Worm (Caenorhabditis elegans): ENCODE results near the gene rfc-3.
A peak's percentile ranks its signal among the peaks of the same experiment; 100 is the strongest.

The rfc-3 gene

ce11 chrIV:13080861-13081260, 14.7 kb upstream of the rfc-3 start:
- TF ChIP-seq cog-1 (tag; optimal IDR thresholded peaks at IDR 0.05) (no peak), klf-2 (GFP tag; conservative IDR thresholded peaks at IDR 0.05) (no peak), tab-1 (GFP tag; IDR thresholded peaks at IDR 0.05) (no peak), T22C8.4 (GFP tag; IDR thresholded peaks at IDR 0.05) (no peak), med-1 (GFP tag; optimal IDR thresholded peaks at IDR 0.05; ENCODE audit: insufficient read depth) (no peak), ref-1 (GFP tag; conservative IDR thresholded peaks at IDR 0.05) (no peak), ztf-23 (GFP tag; IDR thresholded peaks at IDR 0.05) (no peak)

- no peak for TF ChIP-seq T22C8.4 (GFP tag; IDR thresholded peaks at IDR 0.05)
These were observed 13.5 kb upstream of the rfc-3 start for ce11 chrIV:13082106-13082505.

ce11 chrIV:13082836-13083763, 12.5 kb upstream of the rfc-3 start:
- TF ChIP-seq flt-1 (GFP tag; IDR thresholded peaks at IDR 0.05), result no peak
- no peak for TF ChIP-seq tab-1 (GFP tag; IDR thresholded peaks at IDR 0.05)
- TF ChIP-seq med-1 (GFP tag; optimal IDR thresholded peaks at IDR 0.05; ENCODE audit: insufficient read depth), result no peak
- no peak for TF ChIP-seq ztf-29 (GFP tag; IDR thresholded peaks at IDR 0.05)
- TF ChIP-seq ztf-23 (GFP tag; IDR thresholded peaks at IDR 0.05), result no peak
- TF ChIP-seq ref-1 (GFP tag; conservative IDR thresholded peaks at IDR 0.05), result no peak

- TF ChIP-seq med-1 (GFP tag; optimal IDR thresholded peaks at IDR 0.05; ENCODE audit: insufficient read depth) (no peak), klf-2 (GFP tag; conservative IDR thresholded peaks at IDR 0.05) (no peak), flt-1 (GFP tag; IDR thresholded peaks at IDR 0.05) (no peak), ref-1 (GFP tag; conservative IDR thresholded peaks at IDR 0.05) (no peak), tab-1 (GFP tag; IDR thresholded peaks at IDR 0.05) (no peak), ztf-29 (GFP tag; IDR thresholded peaks at IDR 0.05) (no peak), cog-1 (tag; optimal IDR thresholded peaks at IDR 0.05) (no peak), ztf-23 (GFP tag; IDR thresholded peaks at IDR 0.05) (no peak), T22C8.4 (GFP tag; IDR thresholded peaks at IDR 0.05) (no peak)
These were observed 9.9 kb upstream of the rfc-3 start for ce11 chrIV:13085675-13086074.

- no peak for TF ChIP-seq flt-1 (GFP tag; IDR thresholded peaks at IDR 0.05)
- TF ChIP-seq ztf-29 (GFP tag; IDR thresholded peaks at IDR 0.05), result no peak
- TF ChIP-seq med-1 (GFP tag; optimal IDR thresholded peaks at IDR 0.05; ENCODE audit: insufficient read depth), result no peak
- TF ChIP-seq ref-1 (GFP tag; conservative IDR thresholded peaks at IDR 0.05), result no peak
- TF ChIP-seq ztf-23 (GFP tag; IDR thresholded peaks at IDR 0.05), result no peak
- TF ChIP-seq cog-1 (tag; optimal IDR thresholded peaks at IDR 0.05), result no peak
- TF ChIP-seq klf-2 (GFP tag; conservative IDR thresholded peaks at IDR 0.05), result no peak
- no peak for TF ChIP-seq T22C8.4 (GFP tag; IDR thresholded peaks at IDR 0.05)
- no peak for TF ChIP-seq tab-1 (GFP tag; IDR thresholded peaks at IDR 0.05)
These were observed 8.9 kb upstream of the rfc-3 start, which contains the start of gene spin-2 for ce11 chrIV:13086705-13087104. TSS of gene spin-2 (plus strand) at chrIV:13087005.

ce11 chrIV:13089671-13090242, 5.8 kb upstream of the rfc-3 start:
- TF ChIP-seq ztf-29 (GFP tag; IDR thresholded peaks at IDR 0.05) (no peak), tab-1 (GFP tag; IDR thresholded peaks at IDR 0.05) (0 out of 2 replicates have a peak, but pooled peaks have one; percentile 47)

- TF ChIP-seq T22C8.4 (GFP tag; IDR thresholded peaks at IDR 0.05) (no peak), klf-2 (GFP tag; conservative IDR thresholded peaks at IDR 0.05) (no peak), cog-1 (tag; optimal IDR thresholded peaks at IDR 0.05) (no peak), ref-1 (GFP tag; conservative IDR thresholded peaks at IDR 0.05) (no peak), tab-1 (GFP tag; IDR thresholded peaks at IDR 0.05) (no peak), ztf-23 (GFP tag; IDR thresholded peaks at IDR 0.05) (no peak), ztf-29 (GFP tag; IDR thresholded peaks at IDR 0.05) (no peak), flt-1 (GFP tag; IDR thresholded peaks at IDR 0.05) (no peak), med-1 (GFP tag; optimal IDR thresholded peaks at IDR 0.05; ENCODE audit: insufficient read depth) (no peak)
These were observed 4.6 kb upstream of the rfc-3 start, which contains the start of gene col-132 for ce11 chrIV:13090967-13091366. TSS of gene col-132 (minus strand) at chrIV:13091067.

- no peak for TF ChIP-seq flt-1 (GFP tag; IDR thresholded peaks at IDR 0.05)
- TF ChIP-seq cog-1 (tag; optimal IDR thresholded peaks at IDR 0.05), result no peak
- TF ChIP-seq ztf-23 (GFP tag; IDR thresholded peaks at IDR 0.05), result no peak
- no peak for TF ChIP-seq tab-1 (GFP tag; IDR thresholded peaks at IDR 0.05)
- no peak for TF ChIP-seq ztf-29 (GFP tag; IDR thresholded peaks at IDR 0.05)
- TF ChIP-seq T22C8.4 (GFP tag; IDR thresholded peaks at IDR 0.05), result peak; percentile 75
- no peak for TF ChIP-seq ref-1 (GFP tag; conservative IDR thresholded peaks at IDR 0.05)
- no peak for TF ChIP-seq med-1 (GFP tag; optimal IDR thresholded peaks at IDR 0.05; ENCODE audit: insufficient read depth)
These were observed 1.9 kb upstream of the rfc-3 start, which contains the start of the genes prcc-1 and C39E9.12 for ce11 chrIV:13093677-13094076. TSS of gene prcc-1 (minus strand) at chrIV:13093795. TSS of gene C39E9.12 (plus strand) at chrIV:13094007.

- TF ChIP-seq cog-1 (tag; optimal IDR thresholded peaks at IDR 0.05), result no peak
- no peak for TF ChIP-seq ztf-29 (GFP tag; IDR thresholded peaks at IDR 0.05)
- TF ChIP-seq klf-2 (GFP tag; conservative IDR thresholded peaks at IDR 0.05), result no peak
- TF ChIP-seq med-1 (GFP tag; optimal IDR thresholded peaks at IDR 0.05; ENCODE audit: insufficient read depth), result no peak
- TF ChIP-seq tab-1 (GFP tag; IDR thresholded peaks at IDR 0.05), result no peak
- TF ChIP-seq ref-1 (GFP tag; conservative IDR thresholded peaks at IDR 0.05), result no peak
- no peak for TF ChIP-seq T22C8.4 (GFP tag; IDR thresholded peaks at IDR 0.05)
- no peak for TF ChIP-seq flt-1 (GFP tag; IDR thresholded peaks at IDR 0.05)
- no peak for TF ChIP-seq ztf-23 (GFP tag; IDR thresholded peaks at IDR 0.05)
These were observed 1.2 kb downstream of the rfc-3 start for ce11 chrIV:13096778-13097177.

ce11 chrIV:13098652-13099051, 3.1 kb downstream of the rfc-3 start, which contains the start of the genes dli-1, tin-9.2 and exos-4.1:
TSS of gene dli-1 (minus strand) at chrIV:13098792.
TSS of gene tin-9.2 (plus strand) at chrIV:13098995.
TSS of gene exos-4.1 (plus strand) at chrIV:13098999.
- TF ChIP-seq cog-1 (tag; optimal IDR thresholded peaks at IDR 0.05) (peak; percentile 42), flt-1 (GFP tag; IDR thresholded peaks at IDR 0.05) (no peak)
